Worm (Caenorhabditis elegans) whole organism, late embryonic: ENCODE measurements around the gene Y49E10.21.

Experiments used
- C38D4.7 ChIP-seq: fragments of 200-800 bp; sonication (Bioruptor generic); optimal IDR thresholded peaks from 2 replicates; lab custom pipeline; 2018; ENCODE audit warnings: mild to moderate bottlenecking, missing genetic modification characterization, moderate library complexity, missing compliant biosample characterization
- ama-1 ChIP-seq: fragments of 150-350 bp; optimal IDR thresholded peaks from 2 replicates; lab custom pipeline; 2014
- ceh-2 ChIP-seq: sonication (generic microtip); optimal IDR thresholded peaks from 2 replicates; lab custom pipeline; 2016; ENCODE audit warnings: missing genotype, missing genetic modification characterization, missing compliant biosample characterization
- dve-1 ChIP-seq: sonication (generic microtip); optimal IDR thresholded peaks from 2 replicates; lab custom pipeline; 2017; ENCODE audit warnings: antibody characterized with exemption, mild to moderate bottlenecking, missing genetic modification characterization, missing compliant biosample characterization
- elt-2 ChIP-seq: sonication (generic microtip); optimal IDR thresholded peaks from 2 replicates; lab custom pipeline; 2016; ENCODE audit warnings: missing genetic modification reagents, missing genetic modification characterization, missing compliant biosample characterization
- ets-4 ChIP-seq: sonication (generic microtip); optimal IDR thresholded peaks from 2 replicates; lab custom pipeline; 2016; ENCODE audit warnings: missing genetic modification characterization, missing compliant biosample characterization
- pha-4 ChIP-seq: fragments of 150-350 bp; optimal IDR thresholded peaks from 2 replicates; lab custom pipeline; 2018; ENCODE audit warnings: missing biosample characterization, missing genetic modification reagents, missing genetic modification characterization
- pqm-1 ChIP-seq: sonication (generic microtip); optimal IDR thresholded peaks from 2 replicates; lab custom pipeline; 2016; ENCODE audit warnings: missing genetic modification characterization, missing compliant biosample characterization
- rnt-1 ChIP-seq: sonication (generic microtip); optimal IDR thresholded peaks from 2 replicates; lab custom pipeline; 2016; ENCODE audit warnings: missing genetic modification characterization, missing compliant biosample characterization
- tbx-7 ChIP-seq: sonication (generic microtip); optimal IDR thresholded peaks from 2 replicates; lab custom pipeline; 2016; ENCODE audit warnings: missing genotype, missing genetic modification characterization, missing compliant biosample characterization
- unc-3 ChIP-seq, 2 experiments: fragments of 200-800 bp in 1 of 2; sonication (Bioruptor generic) in 1 of 2; sonication (generic microtip) in 1 of 2; conservative IDR thresholded peaks in 1 of 2; optimal IDR thresholded peaks in 1 of 2; 2 replicates each; pipeline versions ENCODE4 v1.3.6 to Lab custom; 2016 to 2022; ENCODE audit warnings: missing compliant biosample characterization in 2 of 2, missing genetic modification characterization in 2 of 2, missing genetic modification reagents in 1 of 2
- zip-5 ChIP-seq: sonication (generic microtip); optimal IDR thresholded peaks from 2 replicates; lab custom pipeline; 2016; ENCODE audit warnings: missing genetic modification characterization, missing compliant biosample characterization

- TF ChIP-seq pqm-1 (tag; lab: Kevin White, UChicago) (no peak), zip-5 (tag; lab: Kevin White, UChicago) (no peak), dve-1 (tag; lab: Kevin White, UChicago) (no peak), rnt-1 (tag; lab: Kevin White, UChicago) (no peak), C38D4.7 (GFP tag; lab: Kevin White, UChicago) (no peak), tbx-7 (tag; lab: Kevin White, UChicago) (no peak), ama-1 (lab: Kevin White, UChicago) (no peak), ceh-2 (tag; lab: Kevin White, UChicago) (no peak), pha-4 (tag; lab: Kevin White, UChicago) (no peak), ets-4 (no peak), unc-3 (GFP tag; conservative IDR thresholded peaks at IDR 0.05; lab: Robert Waterston, UW) (no peak), unc-3 (tag; optimal IDR thresholded peaks at IDR 0.05; lab: Kevin White, UChicago) (no peak), elt-2 (no peak)
Observed at ce11 chrIII:12445991-12446502, 11.3 kb upstream of the Y49E10.21 start, which contains the start of gene Y49E10.18.
